Worm (Caenorhabditis elegans): ENCODE data around the gene F09E10.6.
A peak's percentile ranks its signal among the peaks of the same experiment; 100 is the strongest.

F09E10.6 gene

DNA sequence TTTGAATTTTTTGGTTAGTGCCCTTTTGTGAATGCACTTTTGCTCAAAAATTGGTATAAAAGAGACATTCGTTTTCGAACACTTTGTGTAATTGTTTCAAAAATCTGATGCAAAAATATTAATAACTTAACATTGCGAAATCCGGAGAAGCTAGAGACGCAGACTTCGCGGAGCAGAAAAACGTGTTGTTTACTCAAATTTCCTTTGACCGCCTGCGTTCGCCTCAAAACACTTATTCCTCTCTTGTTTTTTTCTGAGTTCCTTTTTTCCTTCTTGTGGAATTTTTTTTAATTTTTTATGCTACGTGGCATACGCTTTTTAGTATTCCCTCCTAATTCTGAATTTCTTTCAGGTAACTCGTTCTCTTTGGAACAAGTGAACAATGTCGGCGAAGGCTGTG, 18.3 kb downstream of the F09E10.6 start, which contains the start of gene acly-1:
acly-1 (plus strand) TSS at position 353 of the 400 bp plus-strand sequence.
- TF ChIP-seq ceh-14 (tag; optimal IDR thresholded peaks at IDR 0.05) (no peak), pqm-1 (tag; optimal IDR thresholded peaks at IDR 0.05) (no peak), K09A11.1 (tag; optimal IDR thresholded peaks at IDR 0.05; ENCODE audit: insufficient read depth) (no peak), zip-5 (tag; optimal IDR thresholded peaks at IDR 0.05) (no peak), dmd-4 (tag; optimal IDR thresholded peaks at IDR 0.05; ENCODE audit: borderline replicate concordance) (no peak)

DNA sequence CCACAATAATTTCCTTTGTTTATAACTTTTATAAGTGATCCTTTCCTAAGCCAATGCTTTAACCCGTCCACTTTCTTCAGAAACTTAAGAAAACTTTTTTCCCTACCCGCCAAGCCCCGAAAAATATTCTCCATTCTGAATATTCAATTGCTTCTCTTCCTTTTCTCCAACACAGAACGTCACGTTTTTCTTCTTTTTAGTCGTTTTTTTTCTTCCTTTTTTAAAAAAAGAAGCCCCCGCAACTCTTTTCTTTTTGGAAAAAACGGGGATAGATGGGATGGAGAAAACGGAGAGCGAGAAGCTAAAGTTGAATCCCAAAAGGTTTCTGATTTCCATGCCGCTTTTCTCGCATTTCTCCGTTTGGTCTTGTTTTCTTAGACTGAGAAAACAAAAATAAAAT, 18.9 kb downstream of the F09E10.6 start:
- TF ChIP-seq unc-42 (tag; optimal IDR thresholded peaks at IDR 0.05) (peak; percentile 18), sdc-2 (tag; optimal IDR thresholded peaks at IDR 0.05) (no peak), lin-11 (tag; optimal IDR thresholded peaks at IDR 0.05) (no peak)

DNA sequence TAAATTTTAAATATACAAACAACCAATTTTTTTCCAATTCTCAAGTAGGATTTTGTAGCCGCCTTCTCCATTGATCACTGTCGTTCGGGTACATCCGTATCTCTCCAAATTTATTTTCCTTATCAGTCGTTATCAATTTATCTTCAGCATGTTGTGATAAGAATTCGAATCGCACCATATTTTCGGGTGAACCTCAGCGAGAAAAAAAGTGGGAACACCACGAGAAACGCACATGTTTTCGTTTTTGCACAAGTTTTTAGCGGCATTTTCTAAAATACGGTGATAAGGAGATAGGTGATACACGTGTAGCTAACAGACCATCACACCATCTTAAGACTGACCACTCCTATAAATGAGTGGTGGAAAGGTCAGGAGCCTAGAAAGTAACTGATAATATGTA, 19.5 kb downstream of the F09E10.6 start:
- TF ChIP-seq elt-2 (tag; optimal IDR thresholded peaks at IDR 0.05), result peak; percentile 98
- TF ChIP-seq ceh-2 (tag; optimal IDR thresholded peaks at IDR 0.05), result no peak
- TF ChIP-seq sox-4 (tag; optimal IDR thresholded peaks at IDR 0.05), result no peak
- TF ChIP-seq ceh-48 (tag; optimal IDR thresholded peaks at IDR 0.05), result no peak

DNA sequence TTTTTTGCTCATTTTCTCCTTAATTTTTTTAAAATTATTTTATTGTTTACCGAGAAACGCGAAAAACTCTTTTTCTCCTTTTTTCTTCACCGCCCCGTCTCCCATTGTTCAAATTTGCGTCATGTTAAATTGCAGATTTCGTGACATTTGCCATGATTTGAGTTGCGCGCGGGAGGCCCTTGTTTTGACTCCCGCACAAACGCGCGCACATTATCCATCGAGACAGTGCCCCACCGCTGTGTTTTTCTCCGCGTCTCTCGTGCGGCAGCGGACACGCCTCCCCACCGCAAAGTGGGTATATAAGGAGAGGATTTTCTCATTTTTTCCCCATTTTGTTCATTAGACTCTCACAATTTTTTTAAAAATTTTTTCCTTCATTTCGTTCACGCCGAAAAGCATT, 21.5 kb downstream of the F09E10.6 start:
- TF ChIP-seq sdc-2 (tag; optimal IDR thresholded peaks at IDR 0.05), result peak; percentile 4
- TF ChIP-seq C38D4.7 (GFP tag; optimal IDR thresholded peaks at IDR 0.05), result no peak
- TF ChIP-seq ceh-19 (GFP tag; optimal IDR thresholded peaks at IDR 0.05), result no peak

DNA sequence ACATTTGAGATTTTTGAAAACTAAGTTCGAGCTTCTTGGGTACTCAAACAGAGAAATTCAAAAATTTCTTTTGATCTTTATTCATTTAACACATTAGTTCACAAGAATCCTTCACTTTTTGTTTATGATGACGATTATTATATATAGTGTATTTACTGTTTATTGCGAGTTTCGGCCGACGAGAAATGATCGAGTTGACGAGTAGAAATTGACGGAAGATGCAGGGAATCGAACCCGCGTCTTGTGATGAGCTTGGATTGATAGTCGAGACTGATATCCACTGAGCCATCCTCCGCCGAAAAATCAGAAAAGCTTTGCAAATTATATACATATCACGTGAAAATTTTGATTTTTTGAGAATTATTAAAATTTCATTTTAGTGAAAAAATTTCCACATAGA, 23.7 kb downstream of the F09E10.6 start:
- TF ChIP-seq nfya-1 (tag; optimal IDR thresholded peaks at IDR 0.05), result no peak

DNA sequence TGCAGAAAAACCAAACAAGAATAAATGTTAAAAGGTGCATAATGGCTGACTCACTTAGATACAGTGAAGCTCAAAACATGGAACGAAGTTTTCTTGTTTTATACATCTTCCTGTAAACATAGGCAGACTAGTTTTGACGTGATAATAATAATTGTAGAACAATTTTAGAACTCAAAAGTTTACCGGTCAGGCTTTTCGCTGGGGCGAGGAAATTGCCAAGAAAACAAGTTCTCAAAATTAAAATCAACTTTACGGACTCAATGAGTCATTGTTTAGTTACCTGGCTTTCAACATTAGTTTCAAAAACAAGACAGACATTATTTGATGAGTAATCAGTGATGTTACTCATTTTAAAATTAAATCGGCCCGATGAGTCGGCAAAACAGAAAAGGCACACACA, 24.6 kb downstream of the F09E10.6 start, which contains the start of gene D1005.5:
D1005.5 (minus strand) TSS at position 101 of the 400 bp plus-strand sequence.
- TF ChIP-seq ets-4 (tag; optimal IDR thresholded peaks at IDR 0.05) (no peak), eyg-1 (tag; optimal IDR thresholded peaks at IDR 0.05) (no peak), ceh-48 (tag; optimal IDR thresholded peaks at IDR 0.05) (no peak), elt-2 (tag; optimal IDR thresholded peaks at IDR 0.05) (no peak), sox-4 (tag; optimal IDR thresholded peaks at IDR 0.05) (no peak), ceh-9 (tag; optimal IDR thresholded peaks at IDR 0.05) (no peak), unc-86 (tag; optimal IDR thresholded peaks at IDR 0.05) (no peak)

DNA sequence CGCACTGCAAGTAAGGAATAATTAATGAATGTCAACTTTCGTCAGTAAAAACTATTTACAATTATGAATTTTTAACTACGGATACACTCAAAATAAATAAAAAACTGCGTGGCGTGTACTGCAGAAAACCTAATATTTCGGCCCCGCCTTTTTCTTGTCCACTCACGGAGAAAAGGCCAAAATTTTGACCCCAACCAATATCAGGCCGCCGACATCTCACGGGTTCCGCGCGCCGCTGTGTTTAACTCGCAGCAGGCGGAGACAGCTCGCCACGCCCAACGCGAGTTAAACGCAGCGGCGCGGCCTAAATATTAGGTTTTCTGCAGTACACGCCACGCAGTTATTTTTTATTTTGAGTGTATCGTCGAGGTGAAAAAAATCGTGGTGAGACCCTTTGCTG, 26.2 kb downstream of the F09E10.6 start:
- TF ChIP-seq ttx-3 (tag; optimal IDR thresholded peaks at IDR 0.05), result no peak
- TF ChIP-seq F13H6.1 (tag; optimal IDR thresholded peaks at IDR 0.05), result no peak
- no peak for TF ChIP-seq npax-4 (tag; optimal IDR thresholded peaks at IDR 0.05)
- TF ChIP-seq hlh-6 (tag; optimal IDR thresholded peaks at IDR 0.05), result no peak
- TF ChIP-seq sdc-2 (tag; optimal IDR thresholded peaks at IDR 0.05), result no peak
- TF ChIP-seq fkh-6 (tag; optimal IDR thresholded peaks at IDR 0.05), result no peak
- TF ChIP-seq hlh-15 (tag; optimal IDR thresholded peaks at IDR 0.05), result no peak
- TF ChIP-seq dmd-4 (tag; optimal IDR thresholded peaks at IDR 0.05; ENCODE audit: borderline replicate concordance), result no peak
- no peak for TF ChIP-seq C08G9.2 (tag; optimal IDR thresholded peaks at IDR 0.05)
- TF ChIP-seq pha-2 (tag; optimal IDR thresholded peaks at IDR 0.05), result no peak
- no peak for TF ChIP-seq ceh-9 (tag; optimal IDR thresholded peaks at IDR 0.05)
- no peak for TF ChIP-seq pag-3 (tag; optimal IDR thresholded peaks at IDR 0.05; ENCODE audit: borderline replicate concordance)

DNA sequence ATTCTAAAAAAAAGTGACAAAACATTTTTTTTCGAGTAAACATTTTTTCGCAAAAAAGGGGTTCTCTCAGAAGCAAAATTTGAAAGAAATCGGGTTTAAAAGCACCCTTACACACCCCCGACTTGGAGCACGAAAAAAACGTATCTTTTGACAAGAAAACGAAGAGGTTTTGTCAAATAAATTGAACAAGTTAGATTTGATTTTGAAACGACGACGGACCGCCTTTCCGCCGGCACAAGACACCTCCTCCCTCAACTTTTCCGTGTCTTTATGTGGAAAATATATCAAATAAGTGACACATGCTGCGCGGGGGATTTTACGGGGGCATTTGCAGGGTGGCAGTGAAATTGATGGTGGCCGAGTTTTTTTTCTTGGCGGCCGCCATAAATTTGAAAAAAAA, 29.4 kb downstream of the F09E10.6 start:
- no peak for TF ChIP-seq ceh-2 (tag; optimal IDR thresholded peaks at IDR 0.05)
- TF ChIP-seq unc-42 (tag; optimal IDR thresholded peaks at IDR 0.05), result peak; percentile 62
